Fruit fly (Drosophila melanogaster) S2 (cell line): ENCODE data around the gene GstT4.

Experiments used
- CG8478 ChIP-seq: fragments of >200 bp; optimal IDR thresholded peaks from 2 replicates; lab custom pipeline; 2018
- CTCF ChIP-seq, 2 experiments: fragments of >200 bp; optimal IDR thresholded peaks; 2 replicates each; lab custom pipeline; 2018

- TF ChIP-seq CG8478 (no peak), CTCF (optimal IDR thresholded peaks at IDR 0.05; lab: Kevin White, UChicago) (no peak)
These were observed 17.1 kb upstream of the GstT4 start, which contains the start of the genes Ype and CG1662 for dm6 chrX:13387373-13387850.
